Fruit fly (Drosophila melanogaster) whole organism, embryonic: ENCODE data around the gene CG12702.
A peak's percentile ranks its signal among the peaks of the same experiment; 100 is the strongest.

Experiments used
- Ada2b ChIP-seq: fragments of 200-800 bp; sonication (Bioruptor generic); IDR thresholded peaks from 2 replicates; pipeline ENCODE4 v1.3.6; 2022; ENCODE audit warnings: missing biosample characterization, missing genetic modification characterization
- Awh ChIP-seq: fragments of 200-800 bp; sonication (Bioruptor generic); IDR thresholded peaks from 2 replicates; pipeline ENCODE4, ENCODE4 v1.3.6; 2022; ENCODE audit warnings: missing biosample characterization, missing genetic modification characterization
- CG10267 ChIP-seq: fragments of 200-800 bp; sonication (Bioruptor generic); optimal IDR thresholded peaks from 2 replicates; lab custom pipeline; 2018; ENCODE audit warnings: missing biosample characterization, mild to moderate bottlenecking, missing genetic modification characterization, moderate library complexity
- CG10321 ChIP-seq: fragments of 200-800 bp; sonication (Bioruptor generic); IDR thresholded peaks from 2 replicates; pipeline ENCODE4 v1.3.6; 2022; ENCODE audit warnings: missing biosample characterization, missing genetic modification characterization
- CG10431 ChIP-seq: fragments of 200-800 bp; sonication (Bioruptor generic); optimal IDR thresholded peaks from 3 replicates; lab custom pipeline; 2018; ENCODE audit warnings: missing biosample characterization, mild to moderate bottlenecking, missing genetic modification characterization
- CG10979 ChIP-seq: fragments of 200-800 bp; sonication (Bioruptor generic); optimal IDR thresholded peaks from 2 replicates; lab custom pipeline; 2018; ENCODE audit warnings: missing biosample characterization, mild to moderate bottlenecking, missing genetic modification characterization, moderate library complexity
- CG11695 ChIP-seq: fragments of 200-800 bp; sonication (Bioruptor generic); IDR thresholded peaks from 3 replicates; pipeline ENCODE4 v1.3.6; 2022; ENCODE audit warnings: missing biosample characterization, missing genetic modification characterization
- CG15073 ChIP-seq: fragments of 200-800 bp; sonication (Bioruptor generic); optimal IDR thresholded peaks from 2 replicates; lab custom pipeline; 2016; ENCODE audit warnings: missing biosample characterization, missing genetic modification characterization
- CG15479 ChIP-seq: fragments of 200-800 bp; sonication (Bioruptor generic); optimal IDR thresholded peaks from 3 replicates; lab custom pipeline; 2019; ENCODE audit warnings: missing biosample characterization, mild to moderate bottlenecking, missing genetic modification characterization, moderate library complexity
- CG15696 ChIP-seq: fragments of 200-800 bp; sonication (Bioruptor generic); optimal IDR thresholded peaks from 2 replicates; lab custom pipeline; 2019; ENCODE audit warnings: missing biosample characterization, mild to moderate bottlenecking, missing genetic modification characterization, moderate library complexity
- CG18262 ChIP-seq: fragments of 200-800 bp; optimal IDR thresholded peaks from 3 replicates; lab custom pipeline; 2019; ENCODE audit warnings: missing biosample characterization, mild to moderate bottlenecking, missing genetic modification characterization, moderate library complexity
- CG2199 ChIP-seq: fragments of 200-800 bp; sonication (Bioruptor generic); IDR thresholded peaks from 3 replicates; pipeline ENCODE4 v1.3.6; 2022; ENCODE audit warnings: missing biosample characterization, missing genetic modification characterization
- CG2712 ChIP-seq: fragments of 200-800 bp; optimal IDR thresholded peaks from 3 replicates; lab custom pipeline; 2019; ENCODE audit warnings: missing biosample characterization, mild to moderate bottlenecking, missing genetic modification characterization, moderate library complexity
- CG32767 ChIP-seq: fragments of 200-800 bp; sonication (Bioruptor generic); IDR thresholded peaks from 2 replicates; pipeline ENCODE4 v1.3.6; 2022; ENCODE audit warnings: missing biosample characterization, missing genetic modification characterization
- CG33557 ChIP-seq: fragments of 200-800 bp; sonication (Bioruptor generic); optimal IDR thresholded peaks from 2 replicates; lab custom pipeline; 2019; ENCODE audit warnings: missing biosample characterization, mild to moderate bottlenecking, missing genetic modification characterization, moderate library complexity
- CG4328 ChIP-seq: fragments of 200-800 bp; sonication (Bioruptor generic); optimal IDR thresholded peaks from 3 replicates; lab custom pipeline; 2017; ENCODE audit warnings: missing biosample characterization, missing genetic modification reagents, missing genetic modification characterization
- CG4360 ChIP-seq: fragments of 200-800 bp; sonication (Bioruptor generic); IDR thresholded peaks from 2 replicates; pipeline ENCODE4 v1.3.6; 2022; ENCODE audit warnings: missing biosample characterization, missing genetic modification characterization
- CG43689 ChIP-seq: fragments of 200-800 bp; sonication (Bioruptor generic); IDR thresholded peaks from 2 replicates; pipeline ENCODE4 v1.3.6; 2022; ENCODE audit warnings: missing biosample characterization, missing genetic modification characterization
- CG4404 ChIP-seq: fragments of 200-800 bp; sonication (Bioruptor generic); IDR thresholded peaks from 2 replicates; pipeline ENCODE4 v1.3.6; 2022; ENCODE audit warnings: missing biosample characterization, missing genetic modification characterization
- CG7839 ChIP-seq: fragments of 200-800 bp; sonication (Bioruptor generic); optimal IDR thresholded peaks from 3 replicates; lab custom pipeline; 2018; ENCODE audit warnings: missing biosample characterization, mild to moderate bottlenecking, missing genetic modification characterization, moderate library complexity
- CG7987 ChIP-seq: fragments of 200-800 bp; sonication (Bioruptor generic); optimal IDR thresholded peaks from 2 replicates; lab custom pipeline; 2018; ENCODE audit warnings: missing biosample characterization, mild to moderate bottlenecking, missing genetic modification characterization, moderate library complexity
- CG8924 ChIP-seq: fragments of 200-800 bp; optimal IDR thresholded peaks from 3 replicates; lab custom pipeline; 2019; ENCODE audit warnings: missing biosample characterization, mild to moderate bottlenecking, missing genetic modification characterization, moderate library complexity
- CG9727 ChIP-seq: fragments of 200-800 bp; sonication (Bioruptor generic); optimal IDR thresholded peaks from 3 replicates; lab custom pipeline; 2017; ENCODE audit warnings: missing biosample characterization, mild to moderate bottlenecking, missing genetic modification characterization
- CG9876 ChIP-seq: fragments of 200-800 bp; sonication (Bioruptor generic); optimal IDR thresholded peaks from 2 replicates; lab custom pipeline; 2016; ENCODE audit warnings: missing biosample characterization, missing genetic modification characterization
- Chrac-16 ChIP-seq: fragments of 200-800 bp; sonication (Bioruptor generic); optimal IDR thresholded peaks from 3 replicates; lab custom pipeline; 2016; ENCODE audit warnings: missing biosample characterization, missing genetic modification characterization
- CrebB ChIP-seq: fragments of 200-800 bp; sonication (Bioruptor generic); optimal IDR thresholded peaks from 3 replicates; lab custom pipeline; 2018; ENCODE audit warnings: missing biosample characterization, mild to moderate bottlenecking, missing genetic modification characterization
- Pdp1 ChIP-seq, 2 experiments: fragments of 200-800 bp; sonication (Bioruptor generic); optimal IDR thresholded peaks; 3 replicates each; lab custom pipeline; 2016; ENCODE audit warnings: missing biosample characterization in 2 of 2, missing genetic modification characterization in 2 of 2, mild to moderate bottlenecking in 1 of 2, moderate library complexity in 1 of 2
- Rx ChIP-seq: fragments of 200-800 bp; sonication (Bioruptor generic); IDR thresholded peaks from 2 replicates; pipeline ENCODE4 v1.3.6; 2022; ENCODE audit warnings: missing biosample characterization, missing genetic modification characterization
- Sox102F ChIP-seq: fragments of 200-800 bp; sonication (Bioruptor generic); optimal IDR thresholded peaks from 2 replicates; lab custom pipeline; 2018; ENCODE audit warnings: missing biosample characterization, mild to moderate bottlenecking, missing genetic modification characterization, moderate library complexity
- Usf ChIP-seq: fragments of 200-800 bp; sonication (Bioruptor generic); optimal IDR thresholded peaks from 2 replicates; lab custom pipeline; 2017; ENCODE audit warnings: missing genotype, missing biosample characterization, missing genetic modification characterization
- Xrp1 ChIP-seq: fragments of 200-800 bp; sonication (Bioruptor generic); IDR thresholded peaks from 2 replicates; pipeline ENCODE4 v1.3.6; 2022; ENCODE audit warnings: missing biosample characterization, missing genetic modification characterization
- al ChIP-seq: fragments of 200-800 bp; sonication (Bioruptor generic); IDR thresholded peaks from 2 replicates; pipeline ENCODE4 v1.3.6; 2022; ENCODE audit warnings: missing biosample characterization, missing genetic modification characterization
- dmrt11E ChIP-seq: fragments of 200-800 bp; sonication (Bioruptor generic); optimal IDR thresholded peaks from 3 replicates; lab custom pipeline; 2018; ENCODE audit warnings: missing biosample characterization, mild to moderate bottlenecking, missing genetic modification characterization, moderate library complexity
- gem ChIP-seq: fragments of 200-800 bp; sonication (Bioruptor generic); optimal IDR thresholded peaks from 2 replicates; lab custom pipeline; 2019; ENCODE audit warnings: missing biosample characterization, mild to moderate bottlenecking, missing genetic modification characterization, moderate library complexity
- gsb-n ChIP-seq: fragments of 200-800 bp; sonication (Bioruptor generic); optimal IDR thresholded peaks from 3 replicates; lab custom pipeline; 2018; ENCODE audit warnings: missing biosample characterization, mild to moderate bottlenecking, missing genetic modification characterization
- lola ChIP-seq, 3 experiments: fragments of >200 bp in 2 of 3; fragments of 200-800 bp in 1 of 3; sonication (Bioruptor generic) in 1 of 3; optimal IDR thresholded peaks; 2 replicates each; lab custom pipeline; 2017 to 2019; ENCODE audit warnings: missing biosample characterization in 3 of 3, missing genetic modification characterization in 3 of 3, mild to moderate bottlenecking in 1 of 3, moderate library complexity in 1 of 3
- oc ChIP-seq: fragments of 200-800 bp; sonication (Bioruptor generic); optimal IDR thresholded peaks from 2 replicates; lab custom pipeline; 2018; ENCODE audit warnings: missing biosample characterization, mild to moderate bottlenecking, missing genetic modification characterization, moderate library complexity
- prd ChIP-seq, 3 experiments: fragments of >200 bp in 2 of 3; fragments of 200-800 bp in 1 of 3; sonication (Bioruptor generic) in 1 of 3; optimal IDR thresholded peaks in 2 of 3; IDR thresholded peaks in 1 of 3; 2 replicates in 2 of 3; 3 replicates in 1 of 3; pipeline versions ENCODE4 v1.3.6 to Lab custom; 2017 to 2022; ENCODE audit warnings: missing biosample characterization in 1 of 3, missing genetic modification characterization in 1 of 3
- pros ChIP-seq: fragments of 200-800 bp; sonication (Bioruptor generic); optimal IDR thresholded peaks from 3 replicates; lab custom pipeline; 2019; ENCODE audit warnings: missing biosample characterization, mild to moderate bottlenecking, missing genetic modification characterization, moderate library complexity
- row ChIP-seq: fragments of 200-800 bp; sonication (Bioruptor generic); IDR thresholded peaks from 3 replicates; pipeline ENCODE4 v1.3.6; 2022; ENCODE audit warnings: missing biosample characterization, missing genetic modification characterization
- salm ChIP-seq: fragments of 200-800 bp; sonication (Bioruptor generic); optimal IDR thresholded peaks from 2 replicates; lab custom pipeline; 2018; ENCODE audit warnings: missing biosample characterization, mild to moderate bottlenecking, missing genetic modification characterization
- schlank ChIP-seq: fragments of 200-800 bp; sonication (Bioruptor generic); optimal IDR thresholded peaks from 2 replicates; lab custom pipeline; 2018; ENCODE audit warnings: missing biosample characterization, mild to moderate bottlenecking, missing genetic modification characterization
- tll ChIP-seq, 2 experiments: fragments of 200-800 bp in 1 of 2; fragments of >200 bp in 1 of 2; sonication (Bioruptor generic) in 1 of 2; optimal IDR thresholded peaks; 2 replicates each; lab custom pipeline; 2017 to 2019; ENCODE audit warnings: missing biosample characterization in 2 of 2, missing genetic modification characterization in 2 of 2, mild to moderate bottlenecking in 1 of 2, moderate library complexity in 1 of 2
- twi ChIP-seq: fragments of 200-800 bp; optimal IDR thresholded peaks from 2 replicates; lab custom pipeline; 2019; ENCODE audit warnings: missing biosample characterization, mild to moderate bottlenecking, missing genetic modification characterization, moderate library complexity
- zen ChIP-seq: fragments of 200-800 bp; sonication (Bioruptor generic); optimal IDR thresholded peaks from 3 replicates; lab custom pipeline; 2018; ENCODE audit warnings: missing biosample characterization, mild to moderate bottlenecking, missing genetic modification characterization, moderate library complexity
- zf30C ChIP-seq: fragments of 200-800 bp; sonication (Bioruptor generic); optimal IDR thresholded peaks from 3 replicates; lab custom pipeline; 2018; ENCODE audit warnings: missing biosample characterization, mild to moderate bottlenecking, missing genetic modification characterization

Gene CG12702

dm6 chrX:19764824-19765489 lies at the start of gene CG12702:
Gene CG12702 (minus strand): TSS chrX:19764874.
- peak; percentile 2 for TF ChIP-seq Chrac-16 (GFP tag; lab: Kevin White, UChicago)
- no peak for TF ChIP-seq Awh (GFP tag; lab: Robert Waterston, UW)
- TF ChIP-seq Xrp1 (GFP tag; lab: Robert Waterston, UW), result peak; percentile 41; the same call in 1 of the 2 replicates
- peak in 1 of 2 experiments; percentile 79 for TF ChIP-seq tll (GFP tag; optimal IDR thresholded peaks at IDR 0.05; lab: Kevin White, UChicago)
- no peak for TF ChIP-seq CG10321 (GFP tag; lab: Robert Waterston, UW)
- TF ChIP-seq Rx (GFP tag; lab: Robert Waterston, UW), result no peak
- TF ChIP-seq Ada2b (GFP tag; lab: Robert Waterston, UW), result no peak
- TF ChIP-seq CG10979 (tag; lab: Kevin White, UChicago), result peak; percentile 14
- peak; percentile 34 for TF ChIP-seq CG2712 (tag; lab: Kevin White, UChicago)
- TF ChIP-seq zen, result peak; percentile 72
- TF ChIP-seq CG8924 (tag; lab: Kevin White, UChicago), result peak; percentile 18
- peak; percentile 19 for TF ChIP-seq gsb-n
- TF ChIP-seq CG15073 (GFP tag; lab: Kevin White, UChicago), result no peak
- peak in 1 of 3 experiments; percentile 37 for TF ChIP-seq lola (GFP tag; optimal IDR thresholded peaks at IDR 0.05; lab: Kevin White, UChicago)
- peak; percentile 5 for TF ChIP-seq CG10267 (tag; lab: Kevin White, UChicago)
- no peak for TF ChIP-seq Sox102F (GFP tag; lab: Kevin White, UChicago)
- no peak for TF ChIP-seq salm (tag; lab: Kevin White, UChicago)
- TF ChIP-seq gem, result peak; percentile 49
- TF ChIP-seq dmrt11E (tag; lab: Kevin White, UChicago), result peak; percentile 68
- no peak for TF ChIP-seq Pdp1 (GFP tag; optimal IDR thresholded peaks at IDR 0.05; lab: Kevin White, UChicago)
- no peak for TF ChIP-seq CG7987 (GFP tag; lab: Kevin White, UChicago)
- TF ChIP-seq CG18262 (tag; lab: Kevin White, UChicago), result peak; percentile 47
- TF ChIP-seq CG10431, result no peak
- TF ChIP-seq CG43689, result no peak
- no peak for TF ChIP-seq CrebB (tag; lab: Kevin White, UChicago)
- TF ChIP-seq CG15696 (tag; lab: Kevin White, UChicago), result peak; percentile 29
- peak; percentile 66 for TF ChIP-seq pros (GFP tag; lab: Kevin White, UChicago)
- TF ChIP-seq prd (optimal IDR thresholded peaks at IDR 0.05; lab: Kevin White, UChicago), result no peak
- TF ChIP-seq prd (GFP tag; IDR thresholded peaks at IDR 0.05; lab: Robert Waterston, UW), result peak; percentile 44; the same call in 2 of the 3 replicates
- 0 out of 2 replicates have a peak, but pooled peaks have one; percentile 32 for TF ChIP-seq CG4404 (GFP tag; lab: Robert Waterston, UW)
- TF ChIP-seq oc (tag; lab: Kevin White, UChicago), result peak; percentile 46
- no peak for TF ChIP-seq schlank (tag; lab: Kevin White, UChicago)
- peak; percentile 35 for TF ChIP-seq CG9727
- peak; percentile 75 for TF ChIP-seq twi (tag; lab: Kevin White, UChicago)
- 0 out of 3 replicates have a peak, but pooled peaks have one; percentile 50 for TF ChIP-seq CG2199
- TF ChIP-seq CG9876 (GFP tag; lab: Kevin White, UChicago), result no peak
- no peak for TF ChIP-seq Usf
- TF ChIP-seq row (GFP tag; lab: Robert Waterston, UW), result 0 out of 3 replicates have a peak, but pooled peaks have one; percentile 8
- TF ChIP-seq CG4360, result no peak
- peak; percentile 13 for TF ChIP-seq CG33557 (GFP tag; lab: Kevin White, UChicago)
- TF ChIP-seq CG32767 (GFP tag; lab: Robert Waterston, UW), result no peak
- TF ChIP-seq CG11695, result no peak
- TF ChIP-seq al (GFP tag; lab: Robert Waterston, UW), result no peak
- TF ChIP-seq CG7839 (tag; lab: Kevin White, UChicago), result no peak
- TF ChIP-seq CG15479 (GFP tag; lab: Kevin White, UChicago), result peak; percentile 52
- no peak for TF ChIP-seq CG4328 (GFP tag; lab: Kevin White, UChicago)
- TF ChIP-seq zf30C, result peak; percentile 92
